Fruit fly (Drosophila melanogaster) whole organism, prepupa: ENCODE measurements around the gene Tudor-SN.

Experiments
- CG10631 ChIP-seq: fragments of 200-800 bp; sonication (Bioruptor generic); optimal IDR thresholded peaks from 2 replicates; lab custom pipeline; 2016; ENCODE audit warnings: missing biosample characterization, missing genetic modification characterization
- CG32006 ChIP-seq: fragments of 200-800 bp; sonication (Bioruptor generic); optimal IDR thresholded peaks from 3 replicates; lab custom pipeline; 2017; ENCODE audit warnings: missing biosample characterization, mild to moderate bottlenecking, missing genetic modification characterization
- CG7368 ChIP-seq: fragments of 200-800 bp; sonication (Bioruptor generic); optimal IDR thresholded peaks from 3 replicates; lab custom pipeline; 2016; ENCODE audit warnings: missing biosample characterization, missing genetic modification characterization
- CG8319 ChIP-seq: fragments of 200-800 bp; sonication (Bioruptor generic); optimal IDR thresholded peaks from 3 replicates; lab custom pipeline; 2016; ENCODE audit warnings: missing biosample characterization, missing genetic modification characterization
- Lpt ChIP-seq: fragments of 200-800 bp; sonication (Bioruptor generic); optimal IDR thresholded peaks from 3 replicates; lab custom pipeline; 2016; ENCODE audit warnings: missing biosample characterization, missing genetic modification characterization
- OdsH ChIP-seq: fragments of 200-800 bp; sonication (Bioruptor generic); optimal IDR thresholded peaks from 3 replicates; lab custom pipeline; 2016; ENCODE audit warnings: missing biosample characterization, missing genetic modification characterization
- cyc ChIP-seq: fragments of 200-800 bp; sonication (Bioruptor generic); optimal IDR thresholded peaks from 3 replicates; lab custom pipeline; 2016; ENCODE audit warnings: missing biosample characterization, missing genetic modification characterization
- dsx ChIP-seq: fragments of 200-800 bp; optimal IDR thresholded peaks from 3 replicates; lab custom pipeline; 2019; ENCODE audit warnings: missing biosample characterization, mild to moderate bottlenecking, missing genetic modification characterization, moderate library complexity; ENCODE audit not compliant: poor library complexity, severe bottlenecking
- ss ChIP-seq, 2 experiments: fragments of 200-800 bp; sonication (Bioruptor generic); optimal IDR thresholded peaks; 2 replicates in 1 of 2; 3 replicates in 1 of 2; lab custom pipeline; 2017 to 2018; ENCODE audit warnings: mild to moderate bottlenecking in 2 of 2, missing biosample characterization in 2 of 2, missing genetic modification characterization in 2 of 2, moderate library complexity in 1 of 2
- svp ChIP-seq: fragments of 200-800 bp; sonication (Bioruptor generic); peaks from one replicate; lab custom pipeline; 2016; ENCODE audit warnings: missing biosample characterization, missing genetic modification characterization

- TF ChIP-seq dsx (GFP tag; lab: Kevin White, UChicago) (no peak), cyc (no peak), OdsH (GFP tag; lab: Kevin White, UChicago) (no peak), CG32006 (no peak), Lpt (GFP tag; lab: Kevin White, UChicago) (no peak), ss (GFP tag; optimal IDR thresholded peaks at IDR 0.05; lab: Kevin White, UChicago) (no peak), CG7368 (GFP tag; lab: Kevin White, UChicago) (no peak), CG10631 (no peak), CG8319 (GFP tag; lab: Kevin White, UChicago) (no peak), svp (GFP tag; lab: Kevin White, UChicago) (no peak)
These were observed 51.7 kb downstream of the Tudor-SN start, which contains the start of the genes thoc7 and Dis3l2 for dm6 chr3L:212520-212919.
